Worm (Caenorhabditis elegans) whole organism, L2 larva: ENCODE data around the gene rbm-42.

Source experiments
- F13H6.1 ChIP-seq: sonication (generic microtip); optimal IDR thresholded peaks from 2 replicates; lab custom pipeline; 2016; ENCODE audit warnings: missing genetic modification characterization, missing compliant biosample characterization
- Y55F3AM.14 ChIP-seq: fragments of 200-800 bp; sonication (Bioruptor generic); optimal IDR thresholded peaks from 2 replicates; lab custom pipeline; 2018; ENCODE audit warnings: mild to moderate bottlenecking, missing genetic modification characterization, missing compliant biosample characterization
- ZK546.5 ChIP-seq: sonication (generic microtip); optimal IDR thresholded peaks from 2 replicates; lab custom pipeline; 2017; ENCODE audit warnings: missing biosample characterization, missing genetic modification characterization
- alr-1 ChIP-seq: fragments of 150-350 bp; optimal IDR thresholded peaks from 2 replicates; lab custom pipeline; 2014; ENCODE audit warnings: missing biosample characterization, missing genetic modification characterization
- aly-2 ChIP-seq: fragments of 150-350 bp; optimal IDR thresholded peaks from 2 replicates; lab custom pipeline; 2014; ENCODE audit warnings: missing biosample characterization, missing genetic modification characterization
- blmp-1 ChIP-seq: sonication (generic microtip); optimal IDR thresholded peaks from 2 replicates; lab custom pipeline; 2017; ENCODE audit warnings: missing genetic modification characterization, mild to moderate bottlenecking, missing compliant biosample characterization, antibody characterized with exemption, moderate library complexity; ENCODE audit not compliant: insufficient read depth
- ceh-16 ChIP-seq: fragments of 150-350 bp; optimal IDR thresholded peaks from 2 replicates; lab custom pipeline; 2014; ENCODE audit warnings: missing biosample characterization, missing genetic modification characterization
- ceh-82 ChIP-seq: fragments of 150-350 bp; optimal IDR thresholded peaks from 2 replicates; lab custom pipeline; 2014; ENCODE audit warnings: missing biosample characterization, missing genetic modification characterization
- crh-2 ChIP-seq: sonication (generic microtip); optimal IDR thresholded peaks from 2 replicates; lab custom pipeline; 2017; ENCODE audit warnings: missing biosample characterization, missing genetic modification characterization
- dmd-4 ChIP-seq: sonication (generic microtip); optimal IDR thresholded peaks from 2 replicates; lab custom pipeline; 2017; ENCODE audit warnings: missing biosample characterization, missing genetic modification characterization
- egl-27 ChIP-seq: sonication (generic microtip); optimal IDR thresholded peaks from 3 replicates; lab custom pipeline; 2017; ENCODE audit warnings: missing biosample characterization, missing genetic modification reagents, missing genetic modification characterization
- fos-1 ChIP-seq: fragments of 150-350 bp; optimal IDR thresholded peaks from 2 replicates; lab custom pipeline; 2014; ENCODE audit warnings: missing biosample characterization, missing genetic modification characterization
- gmeb-1 ChIP-seq: fragments of 150-350 bp; optimal IDR thresholded peaks from 2 replicates; lab custom pipeline; 2014; ENCODE audit warnings: missing biosample characterization, missing genetic modification characterization
- lin-11 ChIP-seq: fragments of 150-350 bp; sonication (generic microtip); optimal IDR thresholded peaks from 2 replicates; lab custom pipeline; 2014; ENCODE audit warnings: missing biosample characterization, missing genetic modification characterization, inconsistent platforms, mixed read lengths
- lin-39 ChIP-seq: fragments of 150-350 bp; optimal IDR thresholded peaks from 2 replicates; lab custom pipeline; 2014; ENCODE audit warnings: missing biosample characterization, missing genetic modification reagents, missing genetic modification characterization
- lsy-2 ChIP-seq, 2 experiments: fragments of 150-350 bp in 1 of 2; sonication (generic microtip) in 1 of 2; optimal IDR thresholded peaks; 2 replicates each; lab custom pipeline; 2014 to 2017; ENCODE audit warnings: missing biosample characterization in 2 of 2, missing genetic modification characterization in 2 of 2
- mdl-1 ChIP-seq, 2 experiments: fragments of 150-350 bp in 1 of 2; sonication (generic microtip) in 1 of 2; optimal IDR thresholded peaks; 2 replicates each; lab custom pipeline; 2017; ENCODE audit warnings: missing biosample characterization in 2 of 2, missing genetic modification characterization in 2 of 2
- nhr-10 ChIP-seq: sonication (generic microtip); optimal IDR thresholded peaks from 2 replicates; lab custom pipeline; 2017; ENCODE audit warnings: missing biosample characterization, missing genetic modification characterization
- nhr-11 ChIP-seq: fragments of 150-350 bp; optimal IDR thresholded peaks from 2 replicates; lab custom pipeline; 2014; ENCODE audit warnings: missing biosample characterization, missing genetic modification characterization
- nhr-12 ChIP-seq: fragments of 150-350 bp; optimal IDR thresholded peaks from 2 replicates; lab custom pipeline; 2014; ENCODE audit warnings: missing biosample characterization, missing genetic modification characterization
- nhr-129 ChIP-seq: fragments of 150-350 bp; optimal IDR thresholded peaks from 2 replicates; lab custom pipeline; 2014; ENCODE audit warnings: missing biosample characterization, missing genetic modification characterization
- nhr-21 ChIP-seq: fragments of 150-350 bp; optimal IDR thresholded peaks from 2 replicates; lab custom pipeline; 2014; ENCODE audit warnings: missing biosample characterization, missing genetic modification characterization
- nhr-23 ChIP-seq: fragments of 150-350 bp; optimal IDR thresholded peaks from 2 replicates; lab custom pipeline; 2014; ENCODE audit warnings: missing biosample characterization, missing genetic modification reagents, missing genetic modification characterization
- nhr-237 ChIP-seq: fragments of 150-350 bp; optimal IDR thresholded peaks from 2 replicates; lab custom pipeline; 2014; ENCODE audit warnings: missing biosample characterization, missing genetic modification characterization
- nhr-25 ChIP-seq: fragments of 150-350 bp; sonication (generic microtip); optimal IDR thresholded peaks from 3 replicates; lab custom pipeline; 2014; ENCODE audit warnings: missing biosample characterization, missing genetic modification characterization
- nhr-77 ChIP-seq: fragments of 150-350 bp; optimal IDR thresholded peaks from 2 replicates; lab custom pipeline; 2014; ENCODE audit warnings: missing biosample characterization, missing genetic modification characterization
- peb-1 ChIP-seq: fragments of 150-350 bp; optimal IDR thresholded peaks from 2 replicates; lab custom pipeline; 2014; ENCODE audit warnings: missing biosample characterization, missing genetic modification characterization
- sem-4 ChIP-seq: fragments of 150-350 bp; optimal IDR thresholded peaks from 2 replicates; lab custom pipeline; 2014; ENCODE audit warnings: missing biosample characterization, missing genetic modification reagents, missing genetic modification characterization
- sma-3 ChIP-seq: sonication (generic microtip); optimal IDR thresholded peaks from 2 replicates; lab custom pipeline; 2016; ENCODE audit warnings: missing genetic modification reagents, missing genetic modification characterization, missing compliant biosample characterization
- snpc-4 ChIP-seq: fragments of 150-350 bp; optimal IDR thresholded peaks from 2 replicates; lab custom pipeline; 2014; ENCODE audit warnings: missing biosample characterization, missing genetic modification characterization
- unc-62 ChIP-seq: fragments of 150-350 bp; optimal IDR thresholded peaks from 2 replicates; lab custom pipeline; 2014; ENCODE audit warnings: missing biosample characterization, missing genetic modification reagents, missing genetic modification characterization
- zag-1 ChIP-seq: fragments of 150-350 bp; optimal IDR thresholded peaks from 2 replicates; lab custom pipeline; 2014; ENCODE audit warnings: missing biosample characterization, missing genetic modification characterization
- ztf-1 ChIP-seq: fragments of 200-800 bp; sonication (Bioruptor generic); conservative IDR thresholded peaks from 2 replicates; pipeline ENCODE4 v1.3.6; 2022; ENCODE audit warnings: missing genetic modification characterization, missing compliant biosample characterization
- ztf-4 ChIP-seq: fragments of 150-350 bp; optimal IDR thresholded peaks from 2 replicates; lab custom pipeline; 2014; ENCODE audit warnings: missing biosample characterization, missing genetic modification characterization

The rbm-42 gene

ce11 chrIII:5137685-5138084, 15.3 kb downstream of the rbm-42 start:
- TF ChIP-seq ceh-82 (no peak), peb-1 (tag; lab: Kevin White, UChicago) (no peak), nhr-25 (tag; lab: Kevin White, UChicago) (no peak), sem-4 (no peak), nhr-23 (tag; lab: Kevin White, UChicago) (no peak), nhr-10 (tag; lab: Kevin White, UChicago) (no peak), nhr-237 (tag; lab: Kevin White, UChicago) (no peak), ztf-4 (tag; lab: Kevin White, UChicago) (no peak), unc-62 (GFP tag; lab: Kevin White, UChicago) (no peak), crh-2 (tag; lab: Kevin White, UChicago) (no peak), gmeb-1 (no peak), alr-1 (no peak), lin-11 (tag; lab: Kevin White, UChicago) (no peak), lsy-2 (tag; optimal IDR thresholded peaks at IDR 0.05; lab: Kevin White, UChicago) (no peak), ZK546.5 (tag; lab: Kevin White, UChicago) (no peak), nhr-12 (tag; lab: Kevin White, UChicago) (no peak)

- TF ChIP-seq nhr-23 (tag; lab: Kevin White, UChicago) (no peak), dmd-4 (tag; lab: Kevin White, UChicago) (no peak), ZK546.5 (tag; lab: Kevin White, UChicago) (no peak), sem-4 (no peak), fos-1 (tag; lab: Kevin White, UChicago) (peak; percentile 58), crh-2 (tag; lab: Kevin White, UChicago) (peak; percentile 63), ztf-4 (tag; lab: Kevin White, UChicago) (no peak)
- TF ChIP-seq, all 48 proteins: peak for 2
Observed at ce11 chrIII:5137099-5137498, 15.9 kb downstream of the rbm-42 start.

- no peak for TF ChIP-seq sem-4
- TF ChIP-seq nhr-21 (tag; lab: Kevin White, UChicago) = no peak
- peak in 1 of 2 experiments; percentile 46 for TF ChIP-seq lsy-2 (tag; optimal IDR thresholded peaks at IDR 0.05; lab: Kevin White, UChicago)
- TF ChIP-seq nhr-11 = no peak
- no peak for TF ChIP-seq blmp-1 (tag; lab: Kevin White, UChicago)
- TF ChIP-seq nhr-77 (tag; lab: Kevin White, UChicago) = no peak
Observed at ce11 chrIII:5136033-5136597, 16.9 kb downstream of the rbm-42 start, which contains the start of gene tbx-2. TSS of gene tbx-2 (minus strand) at chrIII:5136296.

DNA sequence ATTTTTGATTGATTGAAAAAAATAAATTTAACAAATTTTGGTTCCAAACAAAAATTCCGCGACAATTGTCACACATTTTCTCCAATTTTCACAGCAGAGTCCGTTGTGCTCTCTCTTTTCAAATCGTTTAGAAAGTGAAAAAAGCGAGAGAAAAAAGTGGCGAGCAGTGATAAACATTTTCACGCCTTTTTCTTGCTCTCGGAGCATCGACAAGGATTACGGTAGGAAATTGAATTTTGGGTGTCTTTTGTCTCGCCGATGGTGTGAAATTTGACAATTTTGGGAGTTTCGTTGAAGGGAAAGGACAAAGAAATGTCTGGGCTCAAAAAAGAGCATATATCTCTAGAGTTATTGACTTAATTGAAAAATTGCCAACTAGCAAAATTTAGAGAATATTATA, 18.5 kb downstream of the rbm-42 start:
- TF ChIP-seq sma-3 (GFP tag; lab: Kevin White, UChicago) (no peak), nhr-21 (tag; lab: Kevin White, UChicago) (no peak), fos-1 (tag; lab: Kevin White, UChicago) (peak; percentile 10), ztf-4 (tag; lab: Kevin White, UChicago) (no peak), lsy-2 (tag; optimal IDR thresholded peaks at IDR 0.05; lab: Kevin White, UChicago) (peak in 1 of 2 experiments; percentile 41), zag-1 (no peak), ZK546.5 (tag; lab: Kevin White, UChicago) (no peak), egl-27 (tag; lab: Kevin White, UChicago) (no peak), ceh-16 (tag; lab: Kevin White, UChicago) (no peak), nhr-25 (tag; lab: Kevin White, UChicago) (no peak), nhr-129 (tag; lab: Kevin White, UChicago) (no peak)

DNA sequence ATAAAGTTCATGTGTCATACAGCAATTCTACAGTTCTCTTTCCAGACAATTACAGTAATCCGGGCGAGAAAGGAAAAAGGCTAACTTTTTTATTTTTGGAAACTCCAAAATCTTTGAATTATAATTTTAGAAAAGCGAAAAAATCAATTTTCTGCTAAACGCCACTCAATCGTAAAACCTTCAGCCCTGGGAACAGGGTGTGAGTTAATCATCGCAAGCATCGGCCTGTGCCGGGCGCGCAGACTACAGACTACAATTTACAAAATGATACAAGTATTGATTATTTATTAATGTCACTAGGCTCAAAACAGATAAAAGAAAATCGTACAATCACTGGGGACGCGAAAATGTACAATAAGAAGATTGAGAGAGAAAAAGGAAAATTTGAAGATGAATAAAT, 22.4 kb downstream of the rbm-42 start:
- TF ChIP-seq nhr-77 (tag; lab: Kevin White, UChicago) = no peak

ce11 chrIII:5129261-5129660, 23.8 kb downstream of the rbm-42 start:
- no peak for TF ChIP-seq aly-2
- peak; percentile 49 for TF ChIP-seq F13H6.1 (tag; lab: Kevin White, UChicago)
- TF ChIP-seq snpc-4 (tag; lab: Kevin White, UChicago) = no peak
- peak; percentile 43 for TF ChIP-seq nhr-129 (tag; lab: Kevin White, UChicago)
- TF ChIP-seq mdl-1 (tag; optimal IDR thresholded peaks at IDR 0.05; lab: Kevin White, UChicago) = no peak
- no peak for TF ChIP-seq lin-39
- TF ChIP-seq Y55F3AM.14 = no peak
- no peak for TF ChIP-seq ztf-1 (GFP tag; lab: Robert Waterston, UW)
